Fruit fly (Drosophila melanogaster) Kc167 (cell line): ENCODE measurements around the gene Ptp99A.

Experiments used
- Myc ChIP-seq: fragments of >200 bp; optimal IDR thresholded peaks from 2 replicates; lab custom pipeline; 2017; ENCODE audit warnings: missing external identifiers
- Sin3A ChIP-seq: fragments of >200 bp; optimal IDR thresholded peaks from 2 replicates; lab custom pipeline; 2018; ENCODE audit warnings: missing external identifiers
- h ChIP-seq: fragments of >200 bp; optimal IDR thresholded peaks from 3 replicates; lab custom pipeline; 2018; ENCODE audit warnings: missing external identifiers
- insv ChIP-seq: fragments of >200 bp; optimal IDR thresholded peaks from 3 replicates; lab custom pipeline; 2018; ENCODE audit warnings: missing external identifiers
- psq ChIP-seq: fragments of >200 bp; optimal IDR thresholded peaks from 2 replicates; lab custom pipeline; 2017; ENCODE audit warnings: missing external identifiers
- ttk ChIP-seq: sonication (Bioruptor generic); optimal IDR thresholded peaks from 2 replicates; lab custom pipeline; 2017; ENCODE audit warnings: missing external identifiers

Gene Ptp99A

DNA sequence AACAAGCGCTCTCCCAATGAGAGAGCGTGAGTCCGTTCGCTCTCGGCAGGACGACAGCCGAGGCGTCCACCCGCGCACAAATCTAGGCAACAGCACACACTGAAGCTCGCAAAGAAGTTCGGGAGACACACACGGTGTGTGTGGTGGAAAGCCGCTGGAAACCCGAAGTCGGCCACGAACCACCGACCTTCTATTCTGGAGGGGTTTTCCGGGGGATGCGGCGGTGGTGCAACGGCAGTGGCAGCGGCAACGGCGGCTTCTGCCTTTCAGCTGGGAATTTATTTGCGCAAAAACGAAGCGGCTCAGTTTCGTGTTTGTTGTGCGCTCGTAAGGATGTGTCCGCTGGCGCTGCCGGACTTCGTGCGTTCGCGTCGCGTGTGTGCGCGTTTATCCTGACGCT lies at the start of gene Ptp99A:
Ptp99A (plus strand) TSS at position 305 of the 400 bp plus-strand sequence.
- TF ChIP-seq insv (lab: Kevin White, UChicago) (no peak), h (lab: Kevin White, UChicago) (no peak), psq (no peak), Sin3A (lab: Kevin White, UChicago) (no peak), Myc (lab: Kevin White, UChicago) (no peak), ttk (lab: Kevin White, UChicago) (no peak)

DNA sequence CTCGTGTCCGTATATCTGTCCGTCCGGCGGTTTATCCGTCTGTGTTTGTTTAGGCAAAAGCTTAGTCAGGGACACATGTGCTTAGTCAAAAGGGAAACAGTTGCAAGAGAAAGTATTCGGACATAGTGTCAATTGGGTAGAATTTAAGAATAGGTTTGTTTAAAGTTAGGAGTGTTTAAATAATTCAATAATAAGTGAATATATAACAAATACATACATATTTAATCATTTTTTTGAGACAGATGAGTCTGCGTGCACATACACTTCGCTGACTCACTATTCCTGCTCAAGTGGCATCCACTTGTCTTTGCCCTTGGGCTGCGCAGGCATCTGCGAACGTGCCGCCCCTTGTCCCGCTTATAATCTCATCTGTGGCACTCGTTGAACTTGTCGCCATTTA lies 48.8 kb upstream of the Ptp99A start:
- TF ChIP-seq h (lab: Kevin White, UChicago) (no peak), ttk (lab: Kevin White, UChicago) (no peak), insv (lab: Kevin White, UChicago) (no peak), psq (no peak), Sin3A (lab: Kevin White, UChicago) (no peak), Myc (lab: Kevin White, UChicago) (no peak)

DNA sequence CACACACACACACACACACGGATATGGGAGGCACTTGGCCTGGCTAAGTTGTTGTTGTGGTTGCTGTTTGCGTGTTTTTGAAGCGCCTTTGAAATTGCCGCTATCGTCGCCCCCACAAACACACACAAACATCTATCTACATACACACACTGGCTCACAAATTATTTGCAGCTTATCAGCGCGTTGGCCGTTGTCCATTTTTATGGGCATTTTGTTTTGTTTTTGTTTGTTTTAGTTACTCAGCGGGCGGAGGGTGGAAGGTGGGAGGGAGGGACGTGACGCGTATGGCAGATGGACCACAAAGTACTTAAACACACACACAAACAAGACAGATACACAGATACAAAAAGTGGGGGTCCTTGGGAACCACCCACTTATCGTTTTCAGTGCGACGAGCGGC lies 24.0 kb upstream of the Ptp99A start:
- TF ChIP-seq insv (lab: Kevin White, UChicago) (no peak), psq (no peak), ttk (lab: Kevin White, UChicago) (no peak), h (lab: Kevin White, UChicago) (no peak), Sin3A (lab: Kevin White, UChicago) (no peak), Myc (lab: Kevin White, UChicago) (no peak)

DNA sequence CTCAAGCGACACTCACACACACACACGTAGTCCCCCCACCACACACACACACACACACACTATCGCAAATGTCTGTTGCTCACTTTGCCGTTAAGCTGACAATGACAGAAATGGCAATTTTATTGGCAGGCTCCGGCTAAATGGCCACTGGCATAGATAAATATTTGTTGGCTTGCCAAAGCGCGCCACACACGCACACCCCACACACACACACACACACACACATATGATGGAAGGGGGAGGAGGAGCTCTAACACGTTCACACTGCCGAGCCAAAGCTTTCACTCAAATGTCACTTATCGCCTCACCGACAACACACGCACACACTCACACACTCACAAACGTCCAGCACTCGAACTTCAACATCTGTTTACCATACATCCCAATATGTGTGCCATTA lies 15.1 kb upstream of the Ptp99A start:
- no peak for TF ChIP-seq Sin3A (lab: Kevin White, UChicago)
- no peak for TF ChIP-seq h (lab: Kevin White, UChicago)
- TF ChIP-seq psq, result no peak
- TF ChIP-seq ttk (lab: Kevin White, UChicago), result no peak
- TF ChIP-seq insv (lab: Kevin White, UChicago), result no peak
- no peak for TF ChIP-seq Myc (lab: Kevin White, UChicago)

DNA sequence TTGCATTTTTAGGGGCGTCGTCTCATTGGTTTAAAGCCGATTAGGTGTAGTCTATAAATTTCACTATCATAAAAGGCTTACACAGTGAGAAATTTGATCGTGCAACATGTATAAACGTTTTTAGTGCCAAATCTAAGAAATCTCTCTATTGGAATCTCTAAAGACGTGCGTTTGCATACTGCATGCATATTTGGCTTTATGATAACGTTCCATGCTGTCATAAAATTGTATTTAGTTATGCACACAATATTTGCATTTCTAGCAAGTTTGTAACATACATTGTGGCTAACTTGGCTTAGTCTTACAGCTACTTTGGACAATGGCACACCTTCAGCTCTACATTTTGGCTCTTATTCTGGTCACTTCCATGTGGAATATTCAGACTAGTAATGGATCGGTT lies 8.4 kb upstream of the Ptp99A start, which contains the start of gene CG45546:
CG45546 (plus strand) TSS at position 301 of the 400 bp plus-strand sequence.
- no peak for TF ChIP-seq h (lab: Kevin White, UChicago)
- no peak for TF ChIP-seq Sin3A (lab: Kevin White, UChicago)
- TF ChIP-seq Myc (lab: Kevin White, UChicago), result no peak
- no peak for TF ChIP-seq ttk (lab: Kevin White, UChicago)
- no peak for TF ChIP-seq psq
- TF ChIP-seq insv (lab: Kevin White, UChicago), result no peak

DNA sequence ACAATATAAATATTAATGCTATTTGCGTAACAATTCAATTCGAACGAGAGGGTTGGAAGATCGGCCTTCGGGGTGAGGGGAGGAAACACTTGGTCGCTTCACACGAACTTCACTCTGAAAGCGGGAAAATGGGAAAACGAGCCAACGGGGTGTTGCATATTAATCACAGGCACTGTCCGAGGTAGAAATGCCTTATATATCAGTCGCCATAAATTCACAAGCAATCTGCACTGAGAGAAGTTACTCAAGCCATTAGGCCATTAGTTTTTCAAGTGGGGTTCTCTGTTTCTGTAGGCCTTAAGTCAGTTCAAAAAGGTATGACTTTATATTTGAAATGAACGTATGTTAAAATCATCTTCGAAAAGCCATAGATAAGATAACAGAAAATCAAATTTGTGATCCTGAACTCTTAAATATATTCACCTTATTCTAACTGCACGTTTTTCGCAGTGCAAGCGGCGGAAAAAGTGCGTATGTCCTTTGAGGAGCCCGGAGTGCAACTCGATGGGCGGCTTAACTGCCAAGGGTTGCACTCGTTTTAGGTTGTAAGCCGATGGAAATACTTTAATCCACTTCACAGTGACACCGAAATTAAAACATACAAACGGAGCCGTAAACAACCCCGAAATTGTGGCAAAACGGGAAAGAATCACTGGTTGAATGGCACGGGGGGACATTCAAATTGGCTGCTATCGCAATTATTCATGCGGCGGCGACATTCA lies 4.8 kb upstream of the Ptp99A start:
- no peak for TF ChIP-seq Myc (lab: Kevin White, UChicago)
- TF ChIP-seq h (lab: Kevin White, UChicago), result no peak
- no peak for TF ChIP-seq ttk (lab: Kevin White, UChicago)
- no peak for TF ChIP-seq psq
- no peak for TF ChIP-seq insv (lab: Kevin White, UChicago)
- TF ChIP-seq Sin3A (lab: Kevin White, UChicago), result no peak

DNA sequence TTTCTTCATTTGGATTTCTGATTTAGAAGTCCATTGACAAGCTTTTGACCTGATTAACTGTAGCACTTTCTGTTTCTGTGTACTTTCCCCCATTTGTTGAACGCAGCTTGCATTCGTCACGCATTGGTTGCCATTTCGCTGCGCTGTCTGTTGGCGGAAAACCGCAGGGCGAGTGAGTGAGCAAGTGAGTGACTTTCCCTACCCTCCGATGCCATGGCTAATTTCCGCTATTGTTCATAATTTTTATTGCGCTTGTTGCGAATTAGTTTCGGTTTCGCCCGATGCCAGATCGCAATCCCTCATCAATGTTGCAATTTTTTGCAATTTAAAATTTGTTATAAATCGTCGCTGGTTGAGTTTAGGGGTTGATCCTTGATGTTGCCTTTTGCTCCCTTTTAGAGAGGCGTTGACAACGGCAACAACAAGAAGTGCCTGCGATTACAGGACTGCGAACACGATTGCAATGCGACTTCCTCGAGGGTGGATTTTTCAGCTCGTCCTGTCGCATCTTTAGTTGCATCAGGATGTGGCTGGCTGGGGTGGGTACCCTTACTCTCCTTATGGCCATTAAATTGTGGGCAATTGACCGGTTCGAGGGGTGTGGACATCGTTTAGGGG lies 1.9 kb upstream of the Ptp99A start:
- no peak for TF ChIP-seq Myc (lab: Kevin White, UChicago)
- TF ChIP-seq Sin3A (lab: Kevin White, UChicago), result no peak

DNA sequence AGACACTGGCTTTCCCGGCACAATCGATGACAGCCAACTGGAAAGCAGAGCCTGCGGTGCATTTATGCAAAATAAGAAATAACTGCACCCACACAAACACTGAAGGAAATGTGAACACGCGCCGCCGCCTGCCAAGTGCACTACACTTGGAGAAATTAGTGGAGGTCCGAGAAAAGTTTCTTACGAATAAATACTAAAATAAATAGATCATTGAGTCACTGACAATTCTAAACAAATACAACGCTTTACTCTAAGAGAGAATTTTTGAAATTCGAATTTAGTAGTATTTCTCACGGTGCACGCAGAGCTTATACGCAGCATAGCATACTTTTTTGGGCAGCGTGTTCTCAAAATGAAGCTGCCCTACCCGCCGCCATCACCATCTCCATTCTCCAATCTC lies 43.8 kb downstream of the Ptp99A start:
- no peak for TF ChIP-seq insv (lab: Kevin White, UChicago)
- TF ChIP-seq Myc (lab: Kevin White, UChicago), result no peak
- TF ChIP-seq psq, result no peak
- no peak for TF ChIP-seq ttk (lab: Kevin White, UChicago)
- no peak for TF ChIP-seq Sin3A (lab: Kevin White, UChicago)
- TF ChIP-seq h (lab: Kevin White, UChicago), result no peak

DNA sequence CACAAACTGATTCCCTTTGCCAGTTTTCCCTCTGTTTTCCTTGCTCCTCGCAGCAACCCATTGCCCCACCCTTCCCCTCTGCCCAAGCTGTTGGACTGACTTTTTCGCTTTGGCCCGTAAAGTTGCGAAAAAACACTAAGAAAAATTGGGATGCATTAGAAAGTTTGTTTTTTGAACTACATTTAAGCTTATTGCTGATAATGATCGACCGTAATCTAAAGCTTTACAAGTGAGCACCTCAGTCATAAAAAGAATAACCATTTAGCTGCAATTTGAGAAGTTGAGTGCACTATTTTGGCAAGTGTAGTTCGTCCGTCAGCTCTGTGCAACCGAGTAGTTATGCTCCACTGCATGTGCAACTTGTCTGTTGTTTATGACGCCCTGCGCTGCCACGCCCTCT lies 72.9 kb downstream of the Ptp99A start:
- TF ChIP-seq ttk (lab: Kevin White, UChicago) (no peak), Sin3A (lab: Kevin White, UChicago) (no peak), insv (lab: Kevin White, UChicago) (no peak), Myc (lab: Kevin White, UChicago) (no peak), h (lab: Kevin White, UChicago) (no peak), psq (no peak)

DNA sequence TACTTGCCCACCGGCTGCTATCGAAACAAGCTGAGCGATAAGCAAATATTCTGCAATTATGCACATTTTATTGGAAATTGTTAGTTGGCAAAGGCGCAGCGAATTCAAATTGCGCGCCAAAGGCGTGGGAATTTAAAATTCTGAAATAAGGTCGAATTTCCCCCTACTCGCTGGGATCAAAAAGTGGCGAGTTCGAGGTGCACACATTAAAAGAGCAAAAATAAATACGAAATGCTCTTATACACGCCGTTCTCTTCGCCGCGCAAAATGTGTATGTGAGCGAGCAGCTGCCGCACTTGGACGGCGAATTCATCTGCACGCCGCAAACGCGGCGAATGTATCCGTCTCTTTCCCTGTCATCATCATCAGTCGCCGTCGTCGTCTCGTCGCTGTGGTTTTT lies 79.8 kb downstream of the Ptp99A start:
- TF ChIP-seq Sin3A (lab: Kevin White, UChicago) (no peak), ttk (lab: Kevin White, UChicago) (no peak), Myc (lab: Kevin White, UChicago) (no peak), insv (lab: Kevin White, UChicago) (no peak), psq (no peak), h (lab: Kevin White, UChicago) (no peak)

DNA sequence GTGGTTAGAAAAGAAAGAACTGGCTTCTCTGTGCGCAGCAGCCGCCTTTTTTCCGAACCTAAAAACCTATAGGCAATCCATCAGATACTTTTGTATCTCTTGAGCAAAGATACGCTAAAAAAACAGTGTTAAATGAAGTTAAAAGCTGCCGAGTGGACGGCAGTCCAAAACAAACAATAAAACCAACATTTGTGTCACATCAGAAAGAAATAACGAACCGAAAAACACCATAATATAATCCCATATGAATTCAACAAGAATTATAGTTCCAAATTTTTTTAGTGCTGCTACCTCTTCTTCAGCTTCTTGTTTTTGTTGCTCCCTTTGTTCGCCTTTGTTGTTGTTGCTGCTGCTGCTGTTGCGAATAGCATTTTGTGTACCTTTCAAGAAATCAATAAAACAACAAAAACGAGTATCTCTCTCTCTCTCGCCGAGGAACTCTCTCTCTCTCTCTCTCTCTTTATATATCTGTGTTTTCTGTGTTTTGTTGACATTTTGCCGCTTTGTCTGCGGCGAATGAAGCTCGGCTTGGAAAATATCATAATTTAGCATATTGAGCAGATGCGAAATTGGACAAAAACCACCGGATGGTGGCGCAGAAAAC lies 80.4 kb downstream of the Ptp99A start:
- no peak for TF ChIP-seq Sin3A (lab: Kevin White, UChicago)
- TF ChIP-seq ttk (lab: Kevin White, UChicago), result no peak
- TF ChIP-seq Myc (lab: Kevin White, UChicago), result no peak
- no peak for TF ChIP-seq insv (lab: Kevin White, UChicago)
- no peak for TF ChIP-seq h (lab: Kevin White, UChicago)
- no peak for TF ChIP-seq psq
